Fruit fly (Drosophila melanogaster) whole organism, wandering third instar larva: Measurements from ENCODE around the gene Glyp.

Source experiments
- CG32264 ChIP-seq: fragments of 200-800 bp; sonication (Bioruptor generic); optimal IDR thresholded peaks from 2 replicates; lab custom pipeline; 2016; ENCODE audit warnings: missing biosample characterization, missing genetic modification characterization
- Jra ChIP-seq: sonication (Bioruptor generic); optimal IDR thresholded peaks from 2 replicates; lab custom pipeline; 2016; ENCODE audit warnings: missing biosample characterization, missing genetic modification characterization
- dsf ChIP-seq: sonication (Bioruptor generic); optimal IDR thresholded peaks from 2 replicates; lab custom pipeline; 2016; ENCODE audit warnings: missing biosample characterization, missing genetic modification characterization, borderline replicate concordance

DNA sequence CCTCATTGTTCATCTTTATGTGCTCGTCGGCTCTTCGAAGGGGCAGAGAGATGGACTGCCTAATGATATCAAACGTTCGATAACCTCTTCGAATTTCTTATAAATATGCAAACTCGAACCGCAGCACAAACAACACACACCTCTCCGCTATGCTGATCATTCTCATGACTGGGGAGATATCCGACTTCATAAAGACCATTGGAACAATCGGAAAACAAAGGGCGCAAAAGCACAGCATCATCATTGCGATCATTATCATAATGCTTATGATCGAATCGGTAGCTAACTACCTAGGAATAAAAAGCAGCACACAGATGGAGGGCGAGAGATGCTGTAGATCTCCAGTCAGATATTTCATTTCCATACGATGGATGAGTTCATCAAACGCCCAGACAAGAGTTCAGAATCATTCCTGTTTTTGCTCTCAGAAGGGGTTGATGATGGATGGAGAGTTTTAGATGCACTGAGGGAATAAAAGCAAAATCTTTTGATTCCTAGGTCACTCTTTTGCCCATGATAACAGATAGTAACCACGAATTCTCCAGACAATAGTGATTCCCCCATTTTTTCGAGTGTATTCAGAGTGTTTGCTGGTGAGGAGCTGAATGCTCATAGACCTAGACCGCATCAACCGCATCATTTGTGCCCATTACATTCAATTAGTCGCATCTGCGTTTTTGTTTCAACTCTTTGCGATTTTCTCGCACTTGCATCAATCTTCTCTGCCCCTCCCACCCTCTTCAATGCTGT is 36.5 kb downstream of the Glyp start:
- TF ChIP-seq dsf (GFP tag; lab: Kevin White, UChicago) (no peak), Jra (no peak), CG32264 (no peak)
